Worm (Caenorhabditis elegans) whole organism, L1 larva: ENCODE results near the gene srh-218.

Source experiments
- C04F5.9 ChIP-seq: sonication (generic microtip); optimal IDR thresholded peaks from 2 replicates; lab custom pipeline; 2016; ENCODE audit warnings: missing genetic modification characterization, missing compliant biosample characterization
- C16A3.4 ChIP-seq: fragments of 150-350 bp; optimal IDR thresholded peaks from 2 replicates; lab custom pipeline; 2014; ENCODE audit warnings: missing biosample characterization, missing genetic modification characterization
- aha-1 ChIP-seq: fragments of 150-350 bp; optimal IDR thresholded peaks from 2 replicates; lab custom pipeline; 2014; ENCODE audit warnings: missing biosample characterization, missing genetic modification characterization
- alr-1 ChIP-seq: fragments of 200-800 bp; sonication (Bioruptor generic); optimal IDR thresholded peaks from 2 replicates; lab custom pipeline; 2018; ENCODE audit warnings: borderline replicate concordance, mild to moderate bottlenecking, missing genetic modification characterization, missing compliant biosample characterization
- blmp-1 ChIP-seq: fragments of 150-350 bp; optimal IDR thresholded peaks from 2 replicates; lab custom pipeline; 2014; ENCODE audit warnings: missing biosample characterization, missing genetic modification characterization
- ceh-63 ChIP-seq: fragments of 200-800 bp; sonication (Bioruptor generic); optimal IDR thresholded peaks from 2 replicates; lab custom pipeline; 2018; ENCODE audit warnings: mild to moderate bottlenecking, missing genetic modification characterization, missing compliant biosample characterization
- ceh-82 ChIP-seq, 3 experiments: fragments of 150-350 bp in 1 of 3; sonication (generic microtip) in 2 of 3; optimal IDR thresholded peaks; 2 replicates each; lab custom pipeline; 2014 to 2017; ENCODE audit warnings: missing biosample characterization in 3 of 3, missing genetic modification characterization in 3 of 3
- ceh-88 ChIP-seq: fragments of 200-800 bp; sonication (Bioruptor generic); IDR thresholded peaks from 2 replicates; pipeline ENCODE4 v1.3.6; 2022; ENCODE audit warnings: missing genetic modification characterization, missing compliant biosample characterization
- ces-1 ChIP-seq: fragments of 150-350 bp; optimal IDR thresholded peaks from 2 replicates; lab custom pipeline; 2014; ENCODE audit warnings: missing biosample characterization, missing genetic modification reagents, missing genetic modification characterization
- dpl-1 ChIP-seq, 3 experiments: fragments of 150-350 bp in 2 of 3; sonication (generic microtip) in 1 of 3; optimal IDR thresholded peaks; 2 replicates each; lab custom pipeline; 2014 to 2017; ENCODE audit warnings: missing biosample characterization in 3 of 3, missing genetic modification characterization in 3 of 3, missing genetic modification reagents in 3 of 3
- efl-3 ChIP-seq: fragments of 200-800 bp; sonication (Bioruptor generic); optimal IDR thresholded peaks from 2 replicates; lab custom pipeline; 2018; ENCODE audit warnings: mild to moderate bottlenecking, missing genetic modification characterization, missing compliant biosample characterization
- egl-13 ChIP-seq: sonication (generic microtip); optimal IDR thresholded peaks from 2 replicates; lab custom pipeline; 2016; ENCODE audit warnings: missing genotype, missing genetic modification reagents, missing genetic modification characterization, missing compliant biosample characterization
- fkh-10 ChIP-seq: sonication (generic microtip); optimal IDR thresholded peaks from 2 replicates; lab custom pipeline; 2017; ENCODE audit warnings: missing biosample characterization, missing genetic modification reagents, missing genetic modification characterization
- fkh-4 ChIP-seq: sonication (generic microtip); optimal IDR thresholded peaks from 2 replicates; lab custom pipeline; 2016; ENCODE audit warnings: missing compliant biosample characterization, missing genetic modification characterization, borderline replicate concordance
- fkh-8 ChIP-seq: sonication (generic microtip); optimal IDR thresholded peaks from 2 replicates; lab custom pipeline; 2016; ENCODE audit warnings: mild to moderate bottlenecking, missing genetic modification characterization, missing compliant biosample characterization
- fos-1 ChIP-seq: fragments of 150-350 bp; optimal IDR thresholded peaks from 2 replicates; lab custom pipeline; 2014; ENCODE audit warnings: missing biosample characterization, missing genetic modification characterization
- grh-1 ChIP-seq: fragments of 200-800 bp; sonication (Bioruptor generic); IDR thresholded peaks from 2 replicates; pipeline ENCODE4 v1.3.6; 2022; ENCODE audit warnings: missing genetic modification reagents, missing genetic modification characterization, missing compliant biosample characterization
- hlh-4 ChIP-seq: sonication (generic microtip); optimal IDR thresholded peaks from 2 replicates; lab custom pipeline; 2016; ENCODE audit warnings: mild to moderate bottlenecking, missing genetic modification characterization, missing compliant biosample characterization
- hpl-2 ChIP-seq: fragments of 150-350 bp; optimal IDR thresholded peaks from 2 replicates; lab custom pipeline; 2014; ENCODE audit warnings: missing biosample characterization, missing genetic modification reagents, missing genetic modification characterization
- jun-1 ChIP-seq: fragments of 150-350 bp; optimal IDR thresholded peaks from 2 replicates; lab custom pipeline; 2014; ENCODE audit warnings: missing biosample characterization, missing genetic modification reagents, missing genetic modification characterization
- lin-14 ChIP-seq: fragments of 200-800 bp; sonication (Bioruptor generic); optimal IDR thresholded peaks from 2 replicates; lab custom pipeline; 2018; ENCODE audit warnings: mild to moderate bottlenecking, missing genetic modification characterization, moderate library complexity, missing compliant biosample characterization
- lsy-2 ChIP-seq, 2 experiments: fragments of 150-350 bp; optimal IDR thresholded peaks; 2 replicates each; lab custom pipeline; 2014; ENCODE audit warnings: missing biosample characterization in 2 of 2, missing genetic modification characterization in 2 of 2
- nhr-12 ChIP-seq: sonication (generic microtip); optimal IDR thresholded peaks from 2 replicates; lab custom pipeline; 2017; ENCODE audit warnings: missing biosample characterization, missing genetic modification characterization
- nhr-20 ChIP-seq: sonication (generic microtip); optimal IDR thresholded peaks from 2 replicates; lab custom pipeline; 2016; ENCODE audit warnings: mild to moderate bottlenecking, missing genetic modification characterization, missing compliant biosample characterization
- nhr-237 ChIP-seq: fragments of 150-350 bp; optimal IDR thresholded peaks from 2 replicates; lab custom pipeline; 2014; ENCODE audit warnings: missing biosample characterization, missing genetic modification characterization
- nhr-28 ChIP-seq: fragments of 150-350 bp; optimal IDR thresholded peaks from 2 replicates; lab custom pipeline; 2014; ENCODE audit warnings: missing biosample characterization, missing genetic modification characterization
- nhr-76 ChIP-seq: sonication (generic microtip); optimal IDR thresholded peaks from 2 replicates; lab custom pipeline; 2017; ENCODE audit warnings: missing biosample characterization, missing genetic modification characterization
- nhr-77 ChIP-seq: fragments of 150-350 bp; optimal IDR thresholded peaks from 2 replicates; lab custom pipeline; 2014; ENCODE audit warnings: missing biosample characterization, missing genetic modification characterization
- nhr-85 ChIP-seq: sonication (generic microtip); peaks from one replicate; lab custom pipeline; 2016; ENCODE audit warnings: missing genetic modification characterization, inconsistent platforms, missing compliant biosample characterization
- pag-3 ChIP-seq: sonication (generic microtip); optimal IDR thresholded peaks from 2 replicates; lab custom pipeline; 2017; ENCODE audit warnings: missing genetic modification characterization, mild to moderate bottlenecking, missing compliant biosample characterization, antibody characterized with exemption, borderline replicate concordance; ENCODE audit not compliant: insufficient read depth
- pqm-1 ChIP-seq: sonication (generic microtip); optimal IDR thresholded peaks from 3 replicates; lab custom pipeline; 2017; ENCODE audit warnings: missing biosample characterization, missing genetic modification characterization
- skn-1 ChIP-seq: fragments of 150-350 bp; optimal IDR thresholded peaks from 2 replicates; lab custom pipeline; 2014; ENCODE audit warnings: missing biosample characterization, missing genetic modification characterization
- snu-23 ChIP-seq: sonication (generic microtip); optimal IDR thresholded peaks from 2 replicates; lab custom pipeline; 2016; ENCODE audit warnings: missing genetic modification characterization, missing compliant biosample characterization
- sptf-1 ChIP-seq: fragments of 150-350 bp; optimal IDR thresholded peaks from 2 replicates; lab custom pipeline; 2014; ENCODE audit warnings: missing biosample characterization, missing genetic modification characterization
- sup-37 ChIP-seq: fragments of 200-800 bp; sonication (Bioruptor generic); optimal IDR thresholded peaks from 2 replicates; lab custom pipeline; 2018; ENCODE audit warnings: mild to moderate bottlenecking, missing genetic modification characterization, missing compliant biosample characterization
- tbx-2 ChIP-seq: sonication (generic microtip); optimal IDR thresholded peaks from 2 replicates; lab custom pipeline; 2016; ENCODE audit warnings: missing genetic modification characterization, missing compliant biosample characterization
- unc-30 ChIP-seq: sonication (generic microtip); optimal IDR thresholded peaks from 2 replicates; lab custom pipeline; 2017; ENCODE audit warnings: missing biosample characterization, missing genetic modification characterization
- unc-62 ChIP-seq: fragments of 150-350 bp; optimal IDR thresholded peaks from 2 replicates; lab custom pipeline; 2014; ENCODE audit warnings: missing biosample characterization, missing genetic modification reagents, missing genetic modification characterization
- unc-86 ChIP-seq: sonication (generic microtip); optimal IDR thresholded peaks from 2 replicates; lab custom pipeline; 2016; ENCODE audit warnings: missing genetic modification characterization, missing compliant biosample characterization
- vab-15 ChIP-seq: sonication (generic microtip); optimal IDR thresholded peaks from 2 replicates; lab custom pipeline; 2017; ENCODE audit warnings: missing genotype, mild to moderate bottlenecking, missing genetic modification characterization, missing compliant biosample characterization
- zag-1 ChIP-seq: fragments of 150-350 bp; optimal IDR thresholded peaks from 2 replicates; lab custom pipeline; 2014; ENCODE audit warnings: missing biosample characterization, missing genetic modification characterization
- zip-4 ChIP-seq: fragments of 200-800 bp; sonication (Bioruptor generic); optimal IDR thresholded peaks from 2 replicates; lab custom pipeline; 2018; ENCODE audit warnings: mild to moderate bottlenecking, missing genetic modification characterization, moderate library complexity, missing compliant biosample characterization
- ztf-11 ChIP-seq, 2 experiments: sonication (generic microtip); optimal IDR thresholded peaks; 2 replicates each; lab custom pipeline; 2016 to 2017; ENCODE audit warnings: missing genetic modification characterization in 2 of 2, missing biosample characterization in 1 of 2, missing compliant biosample characterization in 1 of 2
- ztf-4 ChIP-seq: fragments of 150-350 bp; optimal IDR thresholded peaks from 2 replicates; lab custom pipeline; 2014; ENCODE audit warnings: missing biosample characterization, missing genetic modification characterization

Gene srh-218

DNA sequence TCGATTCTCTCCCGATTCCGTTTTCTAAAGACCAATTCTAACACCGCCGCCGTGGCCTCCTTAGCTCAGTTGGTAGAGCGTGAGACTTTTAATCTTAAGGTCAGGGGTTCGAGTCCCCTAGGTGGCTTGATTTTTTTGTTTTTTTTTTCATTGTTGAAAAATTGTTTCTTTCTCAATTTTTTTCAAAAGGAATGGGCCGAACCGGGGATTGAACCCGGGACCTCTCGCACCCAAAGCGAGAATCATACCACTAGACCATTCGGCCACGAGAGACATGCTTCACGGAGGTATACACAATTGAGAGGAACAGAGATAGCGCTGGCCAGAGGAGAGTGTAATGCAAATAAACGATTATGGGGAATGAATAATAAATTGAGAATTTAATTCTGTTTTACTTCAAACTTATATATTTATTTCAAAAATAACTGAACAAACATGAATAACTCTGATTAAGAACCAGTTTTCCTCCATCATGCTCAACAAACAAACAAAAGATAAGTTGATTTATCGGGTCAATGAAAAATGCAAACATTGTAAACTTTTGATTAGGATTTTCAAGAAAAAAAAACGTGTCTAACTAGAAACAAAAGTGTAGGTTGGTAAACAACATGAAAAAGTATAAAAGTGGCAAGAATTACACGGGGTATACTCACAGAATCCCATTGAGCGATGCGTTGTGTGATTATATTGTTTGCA, 28.6 kb upstream of the srh-218 start, which contains the start of gene pqn-71 (continued):
- TF ChIP-seq fkh-4 (tag; lab: Kevin White, UChicago) (no peak), dpl-1 (GFP tag; optimal IDR thresholded peaks at IDR 0.05; lab: Kevin White, UChicago) (peak; percentile 39 to 58 (median 48)), nhr-28 (tag; lab: Kevin White, UChicago) (no peak), zag-1 (tag; lab: Kevin White, UChicago) (no peak), tbx-2 (tag; lab: Kevin White, UChicago) (peak; percentile 76), sup-37 (peak; percentile 41), lsy-2 (tag; optimal IDR thresholded peaks at IDR 0.05; lab: Kevin White, UChicago) (no peak), skn-1 (tag; lab: Kevin White, UChicago) (peak; percentile 49), ztf-4 (no peak), ceh-82 (tag; optimal IDR thresholded peaks at IDR 0.05; lab: Kevin White, UChicago) (peak; percentile 41 to 65 (median 50)), ceh-63 (GFP tag; lab: Kevin White, UChicago) (no peak), aha-1 (tag; lab: Kevin White, UChicago) (no peak), lin-14 (peak; percentile 77), grh-1 (GFP tag; lab: Robert Waterston, UW) (peak; percentile 34; the same call in 1 of the 2 replicates), pqm-1 (no peak), ceh-88 (0 out of 2 replicates have a peak, but pooled peaks have one; percentile 43), nhr-76 (no peak), nhr-12 (no peak), ztf-11 (tag; optimal IDR thresholded peaks at IDR 0.05; lab: Kevin White, UChicago) (peak in 1 of 2 experiments; percentile 38), jun-1 (peak; percentile 83), unc-30 (no peak), alr-1 (tag; lab: Kevin White, UChicago) (no peak), nhr-20 (tag; lab: Kevin White, UChicago) (peak; percentile 85), fos-1 (tag; lab: Kevin White, UChicago) (peak; percentile 47), pag-3 (tag; lab: Kevin White, UChicago) (no peak), unc-62 (GFP tag; lab: Kevin White, UChicago) (no peak), C16A3.4 (peak; percentile 72), egl-13 (tag; lab: Kevin White, UChicago) (peak; percentile 72), nhr-237 (tag; lab: Kevin White, UChicago) (no peak), hlh-4 (tag; lab: Kevin White, UChicago) (no peak), blmp-1 (peak; percentile 32), fkh-10 (GFP tag; lab: Kevin White, UChicago) (no peak), efl-3 (peak; percentile 22), hpl-2 (peak; percentile 79), ces-1 (GFP tag; lab: Kevin White, UChicago) (no peak), snu-23 (GFP tag; lab: Kevin White, UChicago) (peak; percentile 90), C04F5.9 (peak; percentile 37), vab-15 (tag; lab: Kevin White, UChicago) (peak; percentile 2), fkh-8 (tag; lab: Kevin White, UChicago) (peak; percentile 74), sptf-1 (no peak), unc-86 (peak; percentile 42), zip-4 (peak; percentile 33)
- TF ChIP-seq, all 84 proteins: peak for 50

DNA sequence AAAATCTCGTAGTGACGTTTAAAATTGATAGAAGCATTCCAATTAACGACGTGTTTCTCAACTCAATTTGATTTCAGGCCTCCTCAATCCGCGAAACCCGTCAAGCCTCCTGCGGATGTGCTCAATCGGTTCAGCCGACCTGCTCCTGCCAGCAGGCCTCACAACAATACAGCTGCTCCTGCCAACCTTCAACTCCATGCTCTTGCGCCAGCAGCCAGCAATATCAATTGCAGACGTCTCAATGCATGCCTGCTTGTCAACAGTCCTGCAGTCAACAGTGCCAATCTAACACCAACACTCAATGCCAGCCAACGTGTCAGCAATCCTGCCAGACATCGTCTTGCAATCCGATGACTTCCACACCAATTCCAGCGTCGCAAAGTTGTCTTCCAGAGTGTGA, 27.8 kb upstream of the srh-218 start:
- peak; percentile 44 for TF ChIP-seq nhr-85 (tag; lab: Kevin White, UChicago)
- no peak for TF ChIP-seq nhr-77 (tag; lab: Kevin White, UChicago)
